Worm (Caenorhabditis elegans): ENCODE results near the gene AC7.3.
A peak's percentile ranks its signal among the peaks of the same experiment; 100 is the strongest.

The AC7.3 gene

ce11 chrIV:5088814-5089322 is 22.8 kb upstream of the AC7.3 start, which contains the start of gene ivd-1:
TSS of gene ivd-1 (minus strand) at chrIV:5088864.
- TF ChIP-seq nhr-11 (tag; optimal IDR thresholded peaks at IDR 0.05) (no peak), set-16 (GFP tag; IDR thresholded peaks at IDR 0.05) (no peak), arid-1 (GFP tag; conservative IDR thresholded peaks at IDR 0.05) (no peak), dve-1 (tag; optimal IDR thresholded peaks at IDR 0.05; ENCODE audit: insufficient read depth) (peak; percentile 75), tag-97 (GFP tag; IDR thresholded peaks at IDR 0.05) (no peak), egl-27 (tag; optimal IDR thresholded peaks at IDR 0.05) (no peak), ZK337.2 (GFP tag; IDR thresholded peaks at IDR 0.05) (no peak), snpc-4 (tag; optimal IDR thresholded peaks at IDR 0.05) (no peak), zfp-2 (tag; optimal IDR thresholded peaks at IDR 0.05) (no peak), ces-1 (GFP tag; optimal IDR thresholded peaks at IDR 0.05) (no peak), daf-16 (GFP tag; optimal IDR thresholded peaks at IDR 0.05) (no peak), daf-16 (tag; optimal IDR thresholded peaks at IDR 0.05) (peak; percentile 60), nhr-48 (tag; optimal IDR thresholded peaks at IDR 0.05) (peak; percentile 29), spr-3 (GFP tag; optimal IDR thresholded peaks at IDR 0.05) (no peak), mep-1 (tag; optimal IDR thresholded peaks at IDR 0.05) (peak; percentile 50), unc-130 (GFP tag; optimal IDR thresholded peaks at IDR 0.05) (no peak), dmd-6 (GFP tag; IDR thresholded peaks at IDR 0.05) (peak; percentile 83), F37D6.2 (tag; optimal IDR thresholded peaks at IDR 0.05) (no peak), lin-15B (tag; optimal IDR thresholded peaks at IDR 0.05) (no peak), ceh-32 (tag; optimal IDR thresholded peaks at IDR 0.05; ENCODE audit: poor library complexity) (no peak), ceh-82 (tag; optimal IDR thresholded peaks at IDR 0.05) (no peak), nhr-111 (GFP tag; optimal IDR thresholded peaks at IDR 0.05) (no peak), lin-29 (GFP tag; IDR thresholded peaks at IDR 0.05) (no peak), hlh-30 (tag; optimal IDR thresholded peaks at IDR 0.05; ENCODE audit: insufficient read depth) (peak; percentile 88), unc-39 (tag; optimal IDR thresholded peaks at IDR 0.05) (no peak), aha-1 (tag) (peak; percentile 46), duxl-1 (tag; optimal IDR thresholded peaks at IDR 0.05; ENCODE audit: poor library complexity) (no peak), zfp-3 (GFP tag; conservative IDR thresholded peaks at IDR 0.05) (no peak), lin-13 (GFP tag; optimal IDR thresholded peaks at IDR 0.05) (no peak), sdz-12 (GFP tag; optimal IDR thresholded peaks at IDR 0.05) (no peak), mdt-29 (GFP tag; IDR thresholded peaks at IDR 0.05) (no peak), fos-1 (tag; optimal IDR thresholded peaks at IDR 0.05) (no peak), dpl-1 (GFP tag; optimal IDR thresholded peaks at IDR 0.05) (no peak), snpc-1.2 (GFP tag; IDR thresholded peaks at IDR 0.05) (0 out of 2 replicates have a peak, but pooled peaks have one; percentile 14), T26A8.4 (GFP tag; IDR thresholded peaks at IDR 0.05) (no peak), daf-8 (GFP tag; IDR thresholded peaks at IDR 0.05) (no peak), dmd-9 (GFP tag; IDR thresholded peaks at IDR 0.05) (no peak), attf-4 (tag; optimal IDR thresholded peaks at IDR 0.05) (no peak), lsy-2 (tag; optimal IDR thresholded peaks at IDR 0.05) (peak in 1 of 2 experiments; percentile 48), cey-2 (tag; optimal IDR thresholded peaks at IDR 0.05; ENCODE audit: borderline replicate concordance, insufficient read depth) (no peak), hlh-11 (tag; optimal IDR thresholded peaks at IDR 0.05) (peak; percentile 77), unc-62 (GFP tag; optimal IDR thresholded peaks at IDR 0.05 in 1 of 2) (peak in 1 of 2 experiments; percentile 68), unc-62 (tag; optimal IDR thresholded peaks at IDR 0.05) (no peak), F44E2.7 (GFP tag; IDR thresholded peaks at IDR 0.05) (no peak), daf-19 (GFP tag; conservative IDR thresholded peaks at IDR 0.05) (no peak), php-3 (GFP tag; IDR thresholded peaks at IDR 0.05) (no peak), madf-5 (GFP tag; IDR thresholded peaks at IDR 0.05) (no peak), ceh-44 (GFP tag; IDR thresholded peaks at IDR 0.05) (no peak), nhr-102 (tag; optimal IDR thresholded peaks at IDR 0.05) (no peak), F10B5.3 (tag; optimal IDR thresholded peaks at IDR 0.05) (no peak), F26F4.8 (GFP tag; conservative IDR thresholded peaks at IDR 0.05) (no peak), nhr-28 (tag; optimal IDR thresholded peaks at IDR 0.05) (no peak)
